Fruit fly (Drosophila melanogaster): ENCODE results near the gene Rpp14a.

Rpp14a gene

DNA sequence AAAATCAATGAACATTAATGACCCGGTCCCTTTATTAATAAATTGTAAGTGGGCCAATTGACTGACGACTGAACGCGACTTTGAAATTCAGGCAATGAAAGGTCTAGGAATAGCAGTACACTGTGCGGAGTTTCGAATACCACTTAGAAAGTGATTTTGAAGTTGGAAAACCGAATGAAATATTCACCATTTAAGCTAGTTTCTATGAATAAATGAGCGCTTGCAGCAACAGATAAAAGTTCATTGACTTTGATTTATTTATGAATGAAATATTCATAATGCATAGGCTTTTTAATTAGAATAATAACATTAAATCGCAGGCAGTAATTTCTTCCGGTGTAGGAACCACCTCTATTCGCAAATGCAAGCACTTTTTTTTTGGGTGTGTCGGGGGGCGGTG, 35.6 kb upstream of the Rpp14a start:
- TF ChIP-seq Hr96 (GFP tag; optimal IDR thresholded peaks at IDR 0.05) (no peak), bab1 (GFP tag; optimal IDR thresholded peaks at IDR 0.05) (peak; percentile 19), cnc (optimal IDR thresholded peaks at IDR 0.05) (no peak), CG5204 (GFP tag; optimal IDR thresholded peaks at IDR 0.05) (no peak), tj (GFP tag; optimal IDR thresholded peaks at IDR 0.05) (peak; percentile 89), toe (GFP tag; optimal IDR thresholded peaks at IDR 0.05) (no peak), pad (GFP tag; optimal IDR thresholded peaks at IDR 0.05) (no peak), CG12768 (GFP tag; optimal IDR thresholded peaks at IDR 0.05) (no peak)

DNA sequence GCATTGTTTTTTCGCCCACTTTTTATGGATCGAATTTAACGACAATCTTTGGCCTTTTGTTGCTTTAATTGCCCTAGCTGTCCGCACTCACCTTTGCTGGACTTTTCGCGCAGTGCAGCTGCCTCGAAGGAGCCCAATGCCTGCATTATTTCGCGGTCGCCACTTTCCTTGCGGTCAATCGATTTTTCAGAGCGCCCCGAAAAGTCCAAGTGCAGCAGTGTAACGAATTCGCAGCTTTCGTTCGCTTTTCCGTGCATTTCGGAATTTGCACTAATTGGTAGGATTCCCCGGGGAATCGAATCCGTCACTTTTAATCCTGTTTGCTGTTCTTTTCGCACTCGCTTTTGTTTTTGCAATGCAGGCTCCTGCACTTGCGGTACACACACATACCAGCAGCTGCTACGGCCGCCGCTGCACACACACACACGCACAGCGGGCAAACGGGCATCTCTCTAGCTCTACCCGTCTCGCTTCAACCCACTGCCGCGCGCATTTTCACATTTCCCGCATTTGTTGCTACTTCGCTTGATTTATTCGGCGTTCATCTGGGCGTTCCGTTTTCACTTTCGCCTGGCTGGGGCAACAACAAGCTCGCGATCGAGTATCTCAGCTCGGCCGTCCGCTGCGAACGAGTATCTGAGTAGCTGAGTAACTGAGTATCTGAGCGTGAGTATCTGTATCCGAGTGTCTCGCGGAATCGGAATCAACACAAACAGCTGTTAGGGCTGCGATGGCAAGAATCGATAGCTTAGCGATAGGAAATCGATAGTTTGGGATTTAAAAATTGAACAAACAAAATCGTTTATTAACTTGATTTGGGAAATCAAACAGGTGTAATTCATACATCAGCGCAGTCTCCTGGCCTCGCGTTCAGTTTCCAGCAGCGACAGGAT, 34.9 kb upstream of the Rpp14a start, which contains the start of gene Mgat2:
Gene Mgat2 (minus strand): TSS at position 663 of the 893 bp plus-strand sequence.
- TF ChIP-seq pad (GFP tag; optimal IDR thresholded peaks at IDR 0.05) (no peak), bab1 (GFP tag; optimal IDR thresholded peaks at IDR 0.05) (peak; percentile 41), toe (GFP tag; optimal IDR thresholded peaks at IDR 0.05) (no peak), Mnt (GFP tag; optimal IDR thresholded peaks at IDR 0.05) (peak; percentile 75), CG12768 (GFP tag; optimal IDR thresholded peaks at IDR 0.05) (peak; percentile 67), cic (GFP tag; optimal IDR thresholded peaks at IDR 0.05) (peak; percentile 85), CG14711 (tag; optimal IDR thresholded peaks at IDR 0.05) (no peak), Hr96 (GFP tag; optimal IDR thresholded peaks at IDR 0.05) (peak; percentile 72), ovo (GFP tag; optimal IDR thresholded peaks at IDR 0.05) (no peak), CG33017 (tag; optimal IDR thresholded peaks at IDR 0.05) (peak; percentile 65), CG7101 (tag; optimal IDR thresholded peaks at IDR 0.05) (peak; percentile 42), CG7045 (GFP tag; optimal IDR thresholded peaks at IDR 0.05) (peak; percentile 50), cnc (optimal IDR thresholded peaks at IDR 0.05) (no peak), CG11617 (GFP tag; optimal IDR thresholded peaks at IDR 0.05) (peak; percentile 53), tj (GFP tag; optimal IDR thresholded peaks at IDR 0.05) (peak; percentile 28)

DNA sequence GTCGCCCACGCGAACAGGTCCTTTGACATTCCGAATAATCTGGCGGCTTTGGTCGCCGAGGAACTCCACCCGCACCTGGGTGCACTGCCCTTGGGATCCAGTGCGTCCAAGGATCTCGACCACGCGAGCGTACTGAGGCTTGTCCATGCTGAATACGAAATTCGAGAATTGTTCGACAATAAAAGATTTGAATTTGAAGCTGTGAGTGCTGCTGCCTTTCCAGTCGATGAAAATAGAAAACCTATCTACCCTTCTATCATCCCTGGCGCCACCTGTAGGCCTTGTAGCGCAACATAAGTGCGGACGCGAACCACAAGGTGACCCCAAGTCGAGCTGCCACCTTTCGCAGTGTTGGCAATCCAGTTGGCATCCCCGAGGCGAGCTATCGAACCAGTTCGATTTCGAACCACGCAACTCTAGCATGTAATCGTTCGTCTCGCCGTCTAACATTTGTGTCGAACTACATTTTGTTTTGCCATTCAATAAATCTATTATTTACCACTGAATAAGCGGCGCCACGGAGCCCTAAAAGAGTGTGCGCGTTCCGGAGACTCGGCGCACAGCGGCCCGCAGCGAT, 34.1 kb upstream of the Rpp14a start, which contains the start of the genes RpS28a and Axn:
Gene RpS28a (minus strand): TSS at position 197 of the 577 bp plus-strand sequence.
Gene Axn (plus strand): TSS at position 391 of the 577 bp plus-strand sequence.
- TF ChIP-seq ovo (GFP tag; optimal IDR thresholded peaks at IDR 0.05) = no peak
- no peak for TF ChIP-seq Crg-1 (GFP tag; optimal IDR thresholded peaks at IDR 0.05)
- TF ChIP-seq CG14711 (tag; optimal IDR thresholded peaks at IDR 0.05) = peak; percentile 57
- TF ChIP-seq Mnt (GFP tag; optimal IDR thresholded peaks at IDR 0.05) = peak; percentile 5

DNA sequence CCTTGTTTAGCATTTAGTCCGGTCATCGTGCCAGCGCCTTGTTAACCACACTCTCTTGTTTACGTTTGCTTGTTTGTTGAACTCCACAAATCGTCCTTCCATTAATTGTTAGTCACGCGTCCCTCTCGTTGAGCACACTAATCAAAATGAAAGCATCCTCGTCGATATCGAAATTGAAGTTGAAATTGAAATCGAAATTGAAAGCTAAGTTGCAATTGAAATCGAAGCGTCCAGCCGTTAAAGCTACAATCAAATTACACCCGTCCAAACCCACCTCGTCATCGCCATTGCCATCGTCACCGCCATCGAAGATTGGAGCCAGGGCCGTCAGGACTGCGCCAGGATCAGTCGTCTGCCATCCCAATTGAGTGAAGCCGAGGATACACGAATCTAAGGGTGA, 33.2 kb upstream of the Rpp14a start:
- TF ChIP-seq Crg-1 (GFP tag; optimal IDR thresholded peaks at IDR 0.05) = no peak
- no peak for TF ChIP-seq CG5204 (GFP tag; optimal IDR thresholded peaks at IDR 0.05)
- TF ChIP-seq CG7045 (GFP tag; optimal IDR thresholded peaks at IDR 0.05) = no peak
- no peak for TF ChIP-seq Hr96 (GFP tag; optimal IDR thresholded peaks at IDR 0.05)
- no peak for TF ChIP-seq tj (GFP tag; optimal IDR thresholded peaks at IDR 0.05)
- no peak for TF ChIP-seq Clk (GFP tag; optimal IDR thresholded peaks at IDR 0.05)
- TF ChIP-seq kay (GFP tag; ENCODE audit: borderline replicate concordance) = no peak
- TF ChIP-seq cic (GFP tag; optimal IDR thresholded peaks at IDR 0.05) = no peak
- TF ChIP-seq pad (GFP tag; optimal IDR thresholded peaks at IDR 0.05) = no peak
- TF ChIP-seq CG7101 (tag; optimal IDR thresholded peaks at IDR 0.05) = no peak
- no peak for TF ChIP-seq CG14711 (tag; optimal IDR thresholded peaks at IDR 0.05)
- no peak for TF ChIP-seq CG1620 (GFP tag; optimal IDR thresholded peaks at IDR 0.05)
- no peak for TF ChIP-seq Mnt (GFP tag; optimal IDR thresholded peaks at IDR 0.05)
- no peak for TF ChIP-seq ovo (GFP tag; optimal IDR thresholded peaks at IDR 0.05)
- no peak for TF ChIP-seq toe (GFP tag; optimal IDR thresholded peaks at IDR 0.05)

DNA sequence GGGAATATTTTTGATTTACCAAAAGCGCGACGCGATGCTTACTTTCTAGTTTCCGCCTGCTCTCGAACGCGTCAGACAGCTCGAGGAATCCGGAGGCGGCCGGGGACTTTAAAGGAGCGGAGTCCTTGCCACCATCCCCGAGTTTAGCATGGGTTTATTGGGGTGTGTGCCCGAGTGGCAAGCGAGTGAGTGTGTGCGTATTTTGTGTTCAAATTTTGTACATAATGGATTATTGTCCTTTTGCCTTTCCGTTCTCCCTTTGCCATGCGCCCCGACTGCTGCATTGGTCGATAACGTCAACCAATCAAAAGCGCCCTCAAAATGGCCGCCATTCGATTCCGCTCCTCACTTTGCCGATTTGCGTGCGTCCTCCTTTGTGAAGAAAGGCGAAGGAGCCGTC, 26.6 kb upstream of the Rpp14a start:
- TF ChIP-seq Hr96 (GFP tag; optimal IDR thresholded peaks at IDR 0.05) (no peak), CG1620 (GFP tag; optimal IDR thresholded peaks at IDR 0.05) (no peak), CG14711 (tag; optimal IDR thresholded peaks at IDR 0.05) (no peak), Crg-1 (GFP tag; optimal IDR thresholded peaks at IDR 0.05) (no peak), toe (GFP tag; optimal IDR thresholded peaks at IDR 0.05) (no peak), CG7045 (GFP tag; optimal IDR thresholded peaks at IDR 0.05) (no peak), tj (GFP tag; optimal IDR thresholded peaks at IDR 0.05) (no peak), CG12768 (GFP tag; optimal IDR thresholded peaks at IDR 0.05) (no peak), ovo (GFP tag; optimal IDR thresholded peaks at IDR 0.05) (no peak), cic (GFP tag; optimal IDR thresholded peaks at IDR 0.05) (no peak), Clk (GFP tag; optimal IDR thresholded peaks at IDR 0.05) (no peak), cnc (optimal IDR thresholded peaks at IDR 0.05) (no peak)

DNA sequence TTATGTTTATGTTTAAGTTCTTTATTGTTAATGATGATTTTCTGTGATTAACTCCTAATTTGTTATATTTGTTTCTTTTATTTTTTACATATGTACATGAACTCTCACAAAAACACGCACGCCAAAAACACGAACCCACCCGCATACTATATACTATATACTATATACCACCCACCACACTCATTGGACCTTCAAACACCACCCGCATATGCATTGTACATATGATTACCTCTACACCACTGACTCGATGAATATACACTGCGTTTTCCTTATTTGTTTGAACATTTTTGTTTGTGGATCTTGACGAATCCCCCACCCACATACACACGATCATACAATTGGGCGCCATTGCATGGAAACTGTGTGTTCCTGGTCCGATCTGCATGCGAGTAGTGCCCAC, 24.4 kb upstream of the Rpp14a start:
- TF ChIP-seq Crg-1 (GFP tag; optimal IDR thresholded peaks at IDR 0.05) (no peak), CG5204 (GFP tag; optimal IDR thresholded peaks at IDR 0.05) (no peak), pad (GFP tag; optimal IDR thresholded peaks at IDR 0.05) (no peak), tj (GFP tag; optimal IDR thresholded peaks at IDR 0.05) (no peak), cic (GFP tag; optimal IDR thresholded peaks at IDR 0.05) (no peak)

Data from whole organism, adult.